Worm (Caenorhabditis elegans) whole organism, young adult: ENCODE data around the gene K01A6.5.

Source experiments
- F49E8.2 ChIP-seq: sonication (generic microtip); optimal IDR thresholded peaks from 3 replicates; lab custom pipeline; 2017; ENCODE audit warnings: missing genetic modification characterization, mild to moderate bottlenecking, missing compliant biosample characterization, antibody characterized with exemption, moderate library complexity; ENCODE audit not compliant: insufficient read depth
- K12H6.12 ChIP-seq: fragments of 200-800 bp; sonication (Bioruptor generic); optimal IDR thresholded peaks from 2 replicates; lab custom pipeline; 2018; ENCODE audit warnings: mild to moderate bottlenecking, missing genetic modification characterization, missing compliant biosample characterization
- ama-1 ChIP-seq, 3 experiments: fragments of 150-350 bp in 1 of 3; sonication (generic microtip) in 2 of 3; optimal IDR thresholded peaks; 2 replicates each; lab custom pipeline; 2014 to 2018; ENCODE audit warnings: missing biosample characterization in 2 of 3, missing genetic modification characterization in 2 of 3, missing genetic modification reagents in 2 of 3
- aptf-3 ChIP-seq: fragments of 200-800 bp; sonication (Bioruptor generic); IDR thresholded peaks from 2 replicates; pipeline ENCODE4 v1.3.6; 2022; ENCODE audit warnings: missing genetic modification characterization, missing compliant biosample characterization
- him-1 ChIP-seq: sonication (generic microtip); optimal IDR thresholded peaks from 2 replicates; lab custom pipeline; 2016; ENCODE audit warnings: missing genotype, missing genetic modification reagents, missing genetic modification characterization, missing compliant biosample characterization
- mcd-1 ChIP-seq: fragments of 200-800 bp; sonication (Bioruptor generic); IDR thresholded peaks from 2 replicates; pipeline ENCODE4 v1.3.6; 2022; ENCODE audit warnings: missing genetic modification reagents, missing genetic modification characterization, missing compliant biosample characterization
- unc-62 ChIP-seq: fragments of 150-350 bp; optimal IDR thresholded peaks from 2 replicates; lab custom pipeline; 2014; ENCODE audit warnings: missing biosample characterization, missing genetic modification reagents, missing genetic modification characterization

DNA sequence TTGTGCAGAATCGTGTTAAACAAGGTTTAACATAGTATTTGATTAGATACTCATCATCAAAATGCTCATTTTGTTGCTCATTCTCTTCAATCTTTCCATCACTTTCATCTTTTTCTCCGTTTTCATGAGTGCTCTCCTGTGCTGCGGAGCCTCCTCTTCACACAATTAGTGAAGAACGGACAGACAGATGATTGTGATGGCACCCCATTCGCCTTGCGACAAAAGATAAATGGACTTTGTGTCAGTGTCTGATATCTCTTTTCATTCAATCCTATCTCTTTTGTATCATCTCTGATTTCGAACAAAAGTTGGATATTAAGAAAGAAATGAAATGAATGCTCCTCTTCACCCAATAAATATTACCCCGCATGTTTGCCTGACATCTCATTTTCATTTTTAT lies 32.2 kb upstream of the K01A6.5 start:
- TF ChIP-seq him-1 (no peak), aptf-3 (GFP tag; lab: Robert Waterston, UW) (no peak), K12H6.12 (tag; lab: Kevin White, UChicago) (no peak), mcd-1 (no peak), unc-62 (GFP tag; lab: Kevin White, UChicago) (no peak), F49E8.2 (tag; lab: Kevin White, UChicago) (no peak), ama-1 (optimal IDR thresholded peaks at IDR 0.05; lab: Kevin White, UChicago) (no peak), ama-1 (GFP tag; optimal IDR thresholded peaks at IDR 0.05; lab: Kevin White, UChicago) (no peak)
